Fruit fly (Drosophila melanogaster) whole organism, embryonic: ENCODE data around the gene CG11970.

ENCODE experiments used
- Aef1 ChIP-seq: fragments of 200-800 bp; sonication (Bioruptor generic); IDR thresholded peaks from 3 replicates; pipeline ENCODE4 v1.3.6; 2022; ENCODE audit warnings: missing biosample characterization, missing genetic modification characterization
- Bgb ChIP-seq: fragments of 200-800 bp; sonication (Bioruptor generic); IDR thresholded peaks from 2 replicates; pipeline ENCODE4 v1.3.6; 2022; ENCODE audit warnings: missing biosample characterization, missing genetic modification characterization; ENCODE audit not compliant: partially characterized antibody
- Blimp-1 ChIP-seq: fragments of 200-800 bp; sonication (Bioruptor generic); optimal IDR thresholded peaks from 3 replicates; lab custom pipeline; 2018; ENCODE audit warnings: missing biosample characterization, missing genetic modification characterization, mild to moderate bottlenecking, moderate library complexity, missing genetic modification reagents
- CG10543 ChIP-seq: fragments of 200-800 bp; sonication (Bioruptor generic); optimal IDR thresholded peaks from 3 replicates; lab custom pipeline; 2017; ENCODE audit warnings: missing biosample characterization, mild to moderate bottlenecking, missing genetic modification characterization, moderate library complexity
- CG12236 ChIP-seq: fragments of 200-800 bp; sonication (Bioruptor generic); optimal IDR thresholded peaks from 2 replicates; lab custom pipeline; 2016; ENCODE audit warnings: missing biosample characterization, missing genetic modification characterization
- CG12744 ChIP-seq: fragments of 200-800 bp; sonication (Bioruptor generic); optimal IDR thresholded peaks from 2 replicates; lab custom pipeline; 2016; ENCODE audit warnings: missing biosample characterization, missing genetic modification characterization
- CG13775 ChIP-seq: fragments of 200-800 bp; sonication (Bioruptor generic); optimal IDR thresholded peaks from 3 replicates; lab custom pipeline; 2017; ENCODE audit warnings: missing biosample characterization, mild to moderate bottlenecking, missing genetic modification characterization
- CG14441 ChIP-seq: fragments of 200-800 bp; sonication (Bioruptor generic); IDR thresholded peaks from 2 replicates; pipeline ENCODE4 v1.3.6; 2022; ENCODE audit warnings: missing biosample characterization, missing genetic modification characterization
- CG15011 ChIP-seq: fragments of 200-800 bp; sonication (Bioruptor generic); optimal IDR thresholded peaks from 3 replicates; lab custom pipeline; 2018; ENCODE audit warnings: missing biosample characterization, mild to moderate bottlenecking, missing genetic modification characterization
- CG17186 ChIP-seq: fragments of 200-800 bp; sonication (Bioruptor generic); optimal IDR thresholded peaks from 3 replicates; lab custom pipeline; 2017; ENCODE audit warnings: missing biosample characterization, missing genetic modification reagents, missing genetic modification characterization
- CG17361 ChIP-seq: fragments of 200-800 bp; sonication (Bioruptor generic); IDR thresholded peaks from 3 replicates; pipeline ENCODE4 v1.3.6; 2022; ENCODE audit warnings: missing biosample characterization, missing genetic modification characterization
- CG18764 ChIP-seq: fragments of 200-800 bp; sonication (Bioruptor generic); optimal IDR thresholded peaks from 3 replicates; lab custom pipeline; 2016; ENCODE audit warnings: missing biosample characterization, missing genetic modification characterization
- CG31441 ChIP-seq: fragments of 200-800 bp; sonication (Bioruptor generic); IDR thresholded peaks from 2 replicates; pipeline ENCODE4 v1.3.6; 2022; ENCODE audit warnings: missing biosample characterization, missing genetic modification characterization
- CG33213 ChIP-seq: fragments of 200-800 bp; sonication (Bioruptor generic); optimal IDR thresholded peaks from 3 replicates; lab custom pipeline; 2016; ENCODE audit warnings: missing biosample characterization, missing genetic modification characterization
- CG3407 ChIP-seq: fragments of 200-800 bp; sonication (Bioruptor generic); optimal IDR thresholded peaks from 2 replicates; lab custom pipeline; 2018; ENCODE audit warnings: missing biosample characterization, mild to moderate bottlenecking, missing genetic modification characterization
- CG4730 ChIP-seq: fragments of 200-800 bp; sonication (Bioruptor generic); IDR thresholded peaks from 2 replicates; pipeline ENCODE4 v1.3.6; 2022; ENCODE audit warnings: missing biosample characterization, missing genetic modification characterization
- CG6254 ChIP-seq: fragments of 200-800 bp; sonication (Bioruptor generic); optimal IDR thresholded peaks from 3 replicates; lab custom pipeline; 2017; ENCODE audit warnings: mild to moderate bottlenecking, missing biosample characterization, missing genetic modification reagents, missing genetic modification characterization
- CG6813 ChIP-seq: fragments of 200-800 bp; sonication (Bioruptor generic); optimal IDR thresholded peaks from 2 replicates; lab custom pipeline; 2017; ENCODE audit warnings: missing biosample characterization, missing genetic modification characterization, mild to moderate bottlenecking, moderate library complexity, missing genetic modification reagents
- CG7987 ChIP-seq: fragments of 200-800 bp; sonication (Bioruptor generic); optimal IDR thresholded peaks from 2 replicates; lab custom pipeline; 2018; ENCODE audit warnings: missing biosample characterization, mild to moderate bottlenecking, missing genetic modification characterization, moderate library complexity
- CG8478 ChIP-seq: fragments of >200 bp; optimal IDR thresholded peaks from 2 replicates; lab custom pipeline; 2018
- CG8765 ChIP-seq: fragments of 200-800 bp; sonication (Bioruptor generic); IDR thresholded peaks from 2 replicates; pipeline ENCODE4 v1.3.6; 2022; ENCODE audit warnings: missing biosample characterization, missing genetic modification characterization
- CG9437 ChIP-seq: fragments of 200-800 bp; sonication (Bioruptor generic); optimal IDR thresholded peaks from 2 replicates; lab custom pipeline; 2018; ENCODE audit warnings: missing biosample characterization, mild to moderate bottlenecking, missing genetic modification characterization
- CHES-1-like ChIP-seq: fragments of 200-800 bp; sonication (Bioruptor generic); optimal IDR thresholded peaks from 2 replicates; lab custom pipeline; 2016; ENCODE audit warnings: missing biosample characterization, missing genetic modification characterization
- D19A ChIP-seq: fragments of 200-800 bp; optimal IDR thresholded peaks from 3 replicates; lab custom pipeline; 2019; ENCODE audit warnings: missing biosample characterization, mild to moderate bottlenecking, missing genetic modification characterization, moderate library complexity
- ERR ChIP-seq: fragments of 200-800 bp; sonication (Bioruptor generic); optimal IDR thresholded peaks from 2 replicates; lab custom pipeline; 2016; ENCODE audit warnings: missing biosample characterization, missing genetic modification characterization
- Ets65A ChIP-seq: fragments of 200-800 bp; sonication (Bioruptor generic); peaks from one replicate; lab custom pipeline; 2016; ENCODE audit warnings: missing biosample characterization, missing genetic modification characterization
- Ets97D ChIP-seq: fragments of 200-800 bp; sonication (Bioruptor generic); optimal IDR thresholded peaks from 3 replicates; lab custom pipeline; 2016; ENCODE audit warnings: missing biosample characterization, missing genetic modification characterization
- Fer3 ChIP-seq: fragments of 200-800 bp; sonication (Bioruptor generic); optimal IDR thresholded peaks from 2 replicates; lab custom pipeline; 2018; ENCODE audit warnings: missing biosample characterization, mild to moderate bottlenecking, missing genetic modification characterization, moderate library complexity
- HmgD ChIP-seq: fragments of 200-800 bp; sonication (Bioruptor generic); optimal IDR thresholded peaks from 3 replicates; lab custom pipeline; 2016; ENCODE audit warnings: missing biosample characterization, missing genetic modification characterization
- Med ChIP-seq: fragments of 200-800 bp; sonication (Bioruptor generic); peaks from one replicate; lab custom pipeline; 2016; ENCODE audit warnings: missing biosample characterization, missing genetic modification characterization, mild to moderate bottlenecking, inconsistent platforms, moderate library complexity
- Optix ChIP-seq: fragments of 200-800 bp; sonication (Bioruptor generic); IDR thresholded peaks from 3 replicates; pipeline ENCODE4 v1.3.6; 2022; ENCODE audit warnings: missing biosample characterization, missing genetic modification characterization
- PHDP ChIP-seq: fragments of 200-800 bp; sonication (Bioruptor generic); optimal IDR thresholded peaks from 3 replicates; lab custom pipeline; 2018; ENCODE audit warnings: missing biosample characterization, mild to moderate bottlenecking, missing genetic modification characterization, moderate library complexity
- Ptx1 ChIP-seq: fragments of 200-800 bp; sonication (Bioruptor generic); IDR thresholded peaks from 2 replicates; pipeline ENCODE4 v1.3.6; 2022; ENCODE audit warnings: missing biosample characterization, missing genetic modification characterization
- Rfx ChIP-seq: fragments of 200-800 bp; sonication (Bioruptor generic); IDR thresholded peaks from 2 replicates; pipeline ENCODE4 v1.3.6; 2022; ENCODE audit warnings: missing biosample characterization, missing genetic modification characterization
- chn ChIP-seq: fragments of 200-800 bp; sonication (Bioruptor generic); optimal IDR thresholded peaks from 2 replicates; lab custom pipeline; 2016; ENCODE audit warnings: missing biosample characterization, missing genetic modification characterization
- croc ChIP-seq: fragments of 200-800 bp; sonication (Bioruptor generic); conservative IDR thresholded peaks from 3 replicates; pipeline ENCODE4 v1.3.6; 2022; ENCODE audit warnings: missing biosample characterization, missing genetic modification characterization
- disco-r ChIP-seq: fragments of 200-800 bp; sonication (Bioruptor generic); optimal IDR thresholded peaks from 2 replicates; lab custom pipeline; 2016; ENCODE audit warnings: missing biosample characterization, missing genetic modification characterization
- gfzf ChIP-seq: fragments of 200-800 bp; sonication (Bioruptor generic); optimal IDR thresholded peaks from 2 replicates; lab custom pipeline; 2016; ENCODE audit warnings: missing biosample characterization, mild to moderate bottlenecking, missing genetic modification characterization, moderate library complexity
- gsb-n ChIP-seq: fragments of 200-800 bp; sonication (Bioruptor generic); optimal IDR thresholded peaks from 3 replicates; lab custom pipeline; 2018; ENCODE audit warnings: missing biosample characterization, mild to moderate bottlenecking, missing genetic modification characterization
- kay ChIP-seq: fragments of 200-800 bp; sonication (Bioruptor generic); optimal IDR thresholded peaks from 2 replicates; lab custom pipeline; 2016; ENCODE audit warnings: missing biosample characterization, missing genetic modification characterization
- knrl ChIP-seq: fragments of 200-800 bp; sonication (Bioruptor generic); IDR thresholded peaks from 3 replicates; pipeline ENCODE4 v1.3.6; 2022; ENCODE audit warnings: missing biosample characterization, missing genetic modification characterization; ENCODE audit not compliant: partially characterized antibody
- lola ChIP-seq, 3 experiments: fragments of >200 bp in 2 of 3; fragments of 200-800 bp in 1 of 3; sonication (Bioruptor generic) in 1 of 3; optimal IDR thresholded peaks; 2 replicates each; lab custom pipeline; 2017 to 2019; ENCODE audit warnings: missing biosample characterization in 3 of 3, missing genetic modification characterization in 3 of 3, mild to moderate bottlenecking in 1 of 3, moderate library complexity in 1 of 3
- pfk ChIP-seq: fragments of 200-800 bp; sonication (Bioruptor generic); optimal IDR thresholded peaks from 2 replicates; lab custom pipeline; 2018; ENCODE audit warnings: missing biosample characterization, mild to moderate bottlenecking, missing genetic modification characterization, moderate library complexity
- scrt ChIP-seq: fragments of 200-800 bp; sonication (Bioruptor generic); optimal IDR thresholded peaks from 2 replicates; lab custom pipeline; 2018; ENCODE audit warnings: missing biosample characterization, mild to moderate bottlenecking, missing genetic modification characterization, moderate library complexity
- slbo ChIP-seq: fragments of 200-800 bp; sonication (Bioruptor generic); IDR thresholded peaks from 2 replicates; pipeline ENCODE4 v1.3.6; 2022; ENCODE audit warnings: missing biosample characterization, missing genetic modification characterization
- sr ChIP-seq: fragments of 200-800 bp; sonication (Bioruptor generic); IDR thresholded peaks from 3 replicates; pipeline ENCODE4 v1.3.6; 2022; ENCODE audit warnings: missing biosample characterization, missing genetic modification characterization
- tap ChIP-seq: fragments of 200-800 bp; optimal IDR thresholded peaks from 3 replicates; lab custom pipeline; 2019; ENCODE audit warnings: missing biosample characterization, mild to moderate bottlenecking, missing genetic modification characterization, moderate library complexity
- trh ChIP-seq: fragments of 200-800 bp; sonication (Bioruptor generic); optimal IDR thresholded peaks from 2 replicates; lab custom pipeline; 2016; ENCODE audit warnings: missing biosample characterization, missing genetic modification characterization
- tx ChIP-seq: fragments of 200-800 bp; sonication (Bioruptor generic); optimal IDR thresholded peaks from 2 replicates; lab custom pipeline; 2016; ENCODE audit warnings: missing biosample characterization, missing genetic modification characterization
- vvl ChIP-seq: fragments of 200-800 bp; sonication (Bioruptor generic); IDR thresholded peaks from 2 replicates; pipeline ENCODE4 v1.3.6; 2022; ENCODE audit warnings: missing biosample characterization, missing genetic modification characterization
- zen2 ChIP-seq: fragments of 200-800 bp; sonication (Bioruptor generic); IDR thresholded peaks from 3 replicates; pipeline ENCODE4 v1.3.6; 2022; ENCODE audit warnings: missing biosample characterization, missing genetic modification characterization; ENCODE audit not compliant: partially characterized antibody

Gene CG11970

dm6 chr3R:9003600-9004223, 19.2 kb downstream of the CG11970 start, which contains the start of the genes CG31100 and CG11980 (continued):
- no peak for TF ChIP-seq CG14441 (GFP tag; lab: Robert Waterston, UW)
- TF ChIP-seq CG6254 (GFP tag; lab: Kevin White, UChicago), result no peak
- no peak for TF ChIP-seq CG8765 (GFP tag; lab: Robert Waterston, UW)
- TF ChIP-seq disco-r, result no peak
- no peak for TF ChIP-seq Fer3
- TF ChIP-seq CG18764 (GFP tag; lab: Kevin White, UChicago), result no peak
- no peak for TF ChIP-seq CG17361 (GFP tag; lab: Robert Waterston, UW)
- TF ChIP-seq Ptx1, result no peak
- TF ChIP-seq knrl, result peak; percentile 73
- TF ChIP-seq ERR (GFP tag; lab: Kevin White, UChicago), result no peak
- TF ChIP-seq CG15011 (GFP tag; lab: Kevin White, UChicago), result no peak
- no peak for TF ChIP-seq CG7987 (GFP tag; lab: Kevin White, UChicago)
- TF ChIP-seq scrt (GFP tag; lab: Kevin White, UChicago), result no peak
- TF ChIP-seq CG9437 (GFP tag; lab: Kevin White, UChicago), result no peak
- no peak for TF ChIP-seq D19A (tag; lab: Kevin White, UChicago)
- no peak for TF ChIP-seq chn (GFP tag; lab: Kevin White, UChicago)
- TF ChIP-seq slbo (GFP tag; lab: Robert Waterston, UW), result no peak
- peak; percentile 60 for TF ChIP-seq Med (GFP tag; lab: Kevin White, UChicago)
- TF ChIP-seq tx (GFP tag; lab: Kevin White, UChicago), result no peak
- no peak for TF ChIP-seq CG3407 (GFP tag; lab: Kevin White, UChicago)
- TF ChIP-seq Rfx, result no peak
- TF ChIP-seq Bgb (GFP tag; lab: Robert Waterston, UW), result peak; percentile 84
- TF ChIP-seq kay (GFP tag; lab: Kevin White, UChicago), result no peak
- TF ChIP-seq Ets65A (GFP tag; lab: Kevin White, UChicago), result no peak
- no peak for TF ChIP-seq CG4730 (GFP tag; lab: Robert Waterston, UW)
- no peak for TF ChIP-seq CG31441 (GFP tag; lab: Robert Waterston, UW)
- TF ChIP-seq zen2 (GFP tag; lab: Robert Waterston, UW), result peak; percentile 55; the same call in 2 of the 3 replicates
- no peak for TF ChIP-seq Blimp-1 (GFP tag; lab: Kevin White, UChicago)
- TF ChIP-seq CG12744, result no peak
- TF ChIP-seq CG17186 (GFP tag; lab: Kevin White, UChicago), result no peak
- peak; percentile 78 for TF ChIP-seq Ets97D (GFP tag; lab: Kevin White, UChicago)
- peak; percentile 35 for TF ChIP-seq gfzf (GFP tag; lab: Kevin White, UChicago)
- no peak for TF ChIP-seq tap
- TF ChIP-seq CG8478 (lab: Kevin White, UChicago), result no peak
- no peak for TF ChIP-seq CG12236
- no peak for TF ChIP-seq lola (GFP tag; optimal IDR thresholded peaks at IDR 0.05; lab: Kevin White, UChicago)
- peak; percentile 33 for TF ChIP-seq CG33213
- no peak for TF ChIP-seq HmgD (GFP tag; lab: Kevin White, UChicago)
- no peak for TF ChIP-seq pfk
- no peak for TF ChIP-seq trh (GFP tag; lab: Kevin White, UChicago)
- 0 out of 2 replicates have a peak, but pooled peaks have one; percentile 17 for TF ChIP-seq vvl
- TF ChIP-seq Aef1, result no peak
- TF ChIP-seq CG6813 (GFP tag; lab: Kevin White, UChicago), result no peak
- peak; percentile 16 for TF ChIP-seq PHDP (tag; lab: Kevin White, UChicago)
- no peak for TF ChIP-seq croc (GFP tag; lab: Robert Waterston, UW)
- no peak for TF ChIP-seq CG10543 (GFP tag; lab: Kevin White, UChicago)
- no peak for TF ChIP-seq gsb-n (tag; lab: Kevin White, UChicago)
- TF ChIP-seq Optix (GFP tag; lab: Robert Waterston, UW), result no peak
- TF ChIP-seq CHES-1-like (GFP tag; lab: Kevin White, UChicago), result peak; percentile 33
- TF ChIP-seq CG13775, result no peak
- TF ChIP-seq sr (GFP tag; lab: Robert Waterston, UW), result no peak
